4 fruit fly cellular contexts compared by ENCODE assay signal in the genomic region with DNA sequence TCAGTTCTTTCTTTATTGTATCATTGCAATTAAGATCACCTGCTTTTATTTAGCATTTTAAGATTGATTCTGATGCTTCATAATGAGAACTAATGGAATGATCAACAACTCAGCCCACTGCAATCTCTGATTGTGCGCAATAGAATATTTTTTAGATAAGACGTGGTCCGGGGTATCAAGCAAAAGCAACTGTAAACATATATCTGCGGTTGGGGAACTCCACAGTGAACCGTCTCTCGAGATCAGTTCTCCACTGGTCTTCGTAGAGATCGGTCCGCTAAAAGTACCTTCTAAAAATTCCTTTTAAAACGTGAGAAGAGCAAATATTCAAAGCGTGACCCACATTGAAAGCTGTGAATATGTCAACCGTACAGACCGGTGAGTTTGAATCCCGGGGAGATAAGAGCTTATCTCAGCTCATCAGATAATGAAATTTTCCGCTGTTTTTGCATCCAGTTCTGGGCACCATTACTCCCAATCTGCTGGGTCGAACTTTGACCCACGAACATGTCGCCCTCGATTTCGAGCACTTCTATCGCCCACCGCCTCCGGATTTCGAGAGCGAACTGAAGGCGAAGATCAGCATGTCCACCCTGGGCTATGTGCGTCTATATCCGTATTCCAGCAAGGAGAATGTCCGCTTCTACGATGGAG.
TF ChIP-seq lines count a peak whose summit lies in the region.

Gene CG18473 (plus strand): TSS at position 240 of the 654 bp plus-strand sequence.

- no peak for TF ChIP-seq CTCF in whole organism, embryonic (GFP tag; optimal IDR thresholded peaks at IDR 0.05; lab: Kevin White, UChicago)

TF ChIP-seq in whole organism, adult, 20 proteins besides CTCF, POLR2A, EP300 and RAD21:
- TF ChIP-seq kay (GFP tag; lab: Kevin White, UChicago; ENCODE audit: borderline replicate concordance) (peak; percentile 9), ovo (GFP tag; optimal IDR thresholded peaks at IDR 0.05; lab: Kevin White, UChicago) (no peak)
TF ChIP-seq in whole organism, adult: peak in this region for 1.

TF ChIP-seq in whole organism, embryonic, 481 proteins besides CTCF, POLR2A, EP300 and RAD21:
- TF ChIP-seq Med (GFP tag; lab: Kevin White, UChicago) (peak; percentile 10), croc (GFP tag; conservative IDR thresholded peaks at IDR 0.05; lab: Robert Waterston, UW) (no peak), Hr51 (GFP tag; optimal IDR thresholded peaks at IDR 0.05; lab: Kevin White, UChicago) (no peak), pnt (GFP tag; optimal IDR thresholded peaks at IDR 0.05; lab: Kevin White, UChicago) (no peak), Hr78 (GFP tag; optimal IDR thresholded peaks at IDR 0.05; lab: Kevin White, UChicago) (peak in 1 of 2 experiments; percentile 58), Atf6 (GFP tag; IDR thresholded peaks at IDR 0.05; lab: Robert Waterston, UW) (no peak), stwl (tag; optimal IDR thresholded peaks at IDR 0.05; lab: Kevin White, UChicago) (no peak), sob (GFP tag; IDR thresholded peaks at IDR 0.05; lab: Robert Waterston, UW) (peak; percentile 43; the same call in 1 of the 2 replicates), CG5245 (GFP tag; optimal IDR thresholded peaks at IDR 0.05; lab: Kevin White, UChicago) (no peak), CG10654 (GFP tag; optimal IDR thresholded peaks at IDR 0.05; lab: Kevin White, UChicago) (no peak), ems (GFP tag; optimal IDR thresholded peaks at IDR 0.05; lab: Kevin White, UChicago) (no peak), wek (GFP tag; optimal IDR thresholded peaks at IDR 0.05; lab: Kevin White, UChicago) (no peak)

TF ChIP-seq in whole organism, prepupa, 60 proteins besides CTCF, POLR2A, EP300 and RAD21:
- TF ChIP-seq vri (GFP tag; optimal IDR thresholded peaks at IDR 0.05; lab: Kevin White, UChicago): no peak
- no peak for TF ChIP-seq spab (GFP tag; optimal IDR thresholded peaks at IDR 0.05; lab: Kevin White, UChicago)
- TF ChIP-seq fkh (GFP tag; optimal IDR thresholded peaks at IDR 0.05; lab: Kevin White, UChicago): peak; percentile 10
- TF ChIP-seq CG8319 (GFP tag; optimal IDR thresholded peaks at IDR 0.05; lab: Kevin White, UChicago): no peak
- TF ChIP-seq svp (GFP tag; lab: Kevin White, UChicago): peak; percentile 93
- TF ChIP-seq CG3032 (tag; optimal IDR thresholded peaks at IDR 0.05; lab: Kevin White, UChicago): no peak
- TF ChIP-seq lz (GFP tag; optimal IDR thresholded peaks at IDR 0.05; lab: Kevin White, UChicago): no peak
- no peak for TF ChIP-seq cyc (GFP tag; optimal IDR thresholded peaks at IDR 0.05; lab: Kevin White, UChicago)
- no peak for TF ChIP-seq Lpt (GFP tag; optimal IDR thresholded peaks at IDR 0.05; lab: Kevin White, UChicago)
- TF ChIP-seq Hr39 (GFP tag; optimal IDR thresholded peaks at IDR 0.05; lab: Kevin White, UChicago): no peak
- TF ChIP-seq CG15336 (GFP tag; IDR thresholded peaks at IDR 0.05; lab: Robert Waterston, UW): no peak
- no peak for TF ChIP-seq Ets21C (GFP tag; optimal IDR thresholded peaks at IDR 0.05; lab: Kevin White, UChicago)
- no peak for TF ChIP-seq Sox102F (GFP tag; optimal IDR thresholded peaks at IDR 0.05; lab: Kevin White, UChicago)
- no peak for TF ChIP-seq CG11762 (GFP tag; optimal IDR thresholded peaks at IDR 0.05; lab: Kevin White, UChicago; ENCODE audit: insufficient read depth)
- no peak for TF ChIP-seq topi (GFP tag; optimal IDR thresholded peaks at IDR 0.05; lab: Kevin White, UChicago)
- TF ChIP-seq CG4318 (GFP tag; optimal IDR thresholded peaks at IDR 0.05; lab: Kevin White, UChicago): no peak
- TF ChIP-seq CG11902 (GFP tag; optimal IDR thresholded peaks at IDR 0.05; lab: Kevin White, UChicago): no peak
- TF ChIP-seq CG31627 (GFP tag; optimal IDR thresholded peaks at IDR 0.05; lab: Kevin White, UChicago): no peak
- TF ChIP-seq Met (GFP tag; optimal IDR thresholded peaks at IDR 0.05; lab: Kevin White, UChicago): no peak
- TF ChIP-seq Eip78C (GFP tag; lab: Kevin White, UChicago): peak; percentile 65
- TF ChIP-seq CG1621 (tag; optimal IDR thresholded peaks at IDR 0.05; lab: Kevin White, UChicago): no peak
- TF ChIP-seq CG6276 (GFP tag; optimal IDR thresholded peaks at IDR 0.05; lab: Kevin White, UChicago): no peak
- no peak for TF ChIP-seq CG11294 (GFP tag; IDR thresholded peaks at IDR 0.05; lab: Robert Waterston, UW)
- TF ChIP-seq Eip93F (GFP tag; optimal IDR thresholded peaks at IDR 0.05; lab: Kevin White, UChicago): no peak
TF ChIP-seq in whole organism, prepupa: peak in this region for 3.

TF ChIP-seq in whole organism, wandering third instar larva, 38 proteins besides CTCF, POLR2A, EP300 and RAD21:
- TF ChIP-seq sv (GFP tag; optimal IDR thresholded peaks at IDR 0.05; lab: Kevin White, UChicago) (no peak), Rel (GFP tag; optimal IDR thresholded peaks at IDR 0.05; lab: Kevin White, UChicago) (no peak), Rel (tag; optimal IDR thresholded peaks at IDR 0.05; lab: Kevin White, UChicago) (peak; percentile 87)
TF ChIP-seq in whole organism, wandering third instar larva: peak in this region for 1.
